Fruit fly (Drosophila melanogaster) whole organism, embryonic: ENCODE data around the gene lmd.

Experiments used
- ATbp ChIP-seq: fragments of 200-800 bp; sonication (Bioruptor generic); optimal IDR thresholded peaks from 2 replicates; lab custom pipeline; 2017; ENCODE audit warnings: missing biosample characterization, mild to moderate bottlenecking, missing genetic modification characterization, missing genetic modification reagents
- Asciz ChIP-seq: fragments of 200-800 bp; sonication (Bioruptor generic); optimal IDR thresholded peaks from 2 replicates; lab custom pipeline; 2017; ENCODE audit warnings: missing biosample characterization, mild to moderate bottlenecking, missing genetic modification characterization, missing genetic modification reagents
- Atf-2 ChIP-seq: fragments of 200-800 bp; sonication (Bioruptor generic); optimal IDR thresholded peaks from 2 replicates; lab custom pipeline; 2016; ENCODE audit warnings: missing biosample characterization, missing genetic modification characterization
- CG10274 ChIP-seq: fragments of 200-800 bp; sonication (Bioruptor generic); optimal IDR thresholded peaks from 3 replicates; lab custom pipeline; 2017; ENCODE audit warnings: missing biosample characterization, mild to moderate bottlenecking, missing genetic modification characterization
- CG10431 ChIP-seq: fragments of 200-800 bp; sonication (Bioruptor generic); optimal IDR thresholded peaks from 3 replicates; lab custom pipeline; 2018; ENCODE audit warnings: missing biosample characterization, mild to moderate bottlenecking, missing genetic modification characterization
- CG10462 ChIP-seq: fragments of 200-800 bp; sonication (Bioruptor generic); optimal IDR thresholded peaks from 2 replicates; lab custom pipeline; 2016; ENCODE audit warnings: missing biosample characterization, missing genetic modification characterization
- CG10654 ChIP-seq: fragments of 200-800 bp; sonication (Bioruptor generic); optimal IDR thresholded peaks from 2 replicates; lab custom pipeline; 2016; ENCODE audit warnings: missing biosample characterization, missing genetic modification characterization
- CG11093 ChIP-seq: fragments of 200-800 bp; sonication (Bioruptor generic); IDR thresholded peaks from 3 replicates; pipeline ENCODE4 v1.3.6; 2022; ENCODE audit warnings: missing biosample characterization, missing genetic modification characterization
- CG11696 ChIP-seq: fragments of 200-800 bp; sonication (Bioruptor generic); IDR thresholded peaks from 2 replicates; pipeline ENCODE4 v1.3.6; 2022; ENCODE audit warnings: missing biosample characterization, missing genetic modification characterization
- CG12071 ChIP-seq: fragments of 200-800 bp; sonication (Bioruptor generic); optimal IDR thresholded peaks from 3 replicates; lab custom pipeline; 2018; ENCODE audit warnings: missing biosample characterization, mild to moderate bottlenecking, missing genetic modification characterization
- CG12299 ChIP-seq: fragments of 200-800 bp; sonication (Bioruptor generic); optimal IDR thresholded peaks from 2 replicates; lab custom pipeline; 2018; ENCODE audit warnings: missing biosample characterization, mild to moderate bottlenecking, missing genetic modification characterization
- CG12659 ChIP-seq: fragments of 200-800 bp; sonication (Bioruptor generic); optimal IDR thresholded peaks from 3 replicates; lab custom pipeline; 2017; ENCODE audit warnings: mild to moderate bottlenecking, missing biosample characterization, missing genetic modification reagents, missing genetic modification characterization
- CG14014 ChIP-seq: fragments of 200-800 bp; sonication (Bioruptor generic); IDR thresholded peaks from 2 replicates; pipeline ENCODE4 v1.3.6; 2022; ENCODE audit warnings: missing biosample characterization, missing genetic modification characterization
- CG1602 ChIP-seq: fragments of 200-800 bp; sonication (Bioruptor generic); optimal IDR thresholded peaks from 3 replicates; lab custom pipeline; 2016; ENCODE audit warnings: missing biosample characterization, missing genetic modification characterization
- CG17186 ChIP-seq: fragments of 200-800 bp; sonication (Bioruptor generic); optimal IDR thresholded peaks from 3 replicates; lab custom pipeline; 2017; ENCODE audit warnings: missing biosample characterization, missing genetic modification reagents, missing genetic modification characterization
- CG1832 ChIP-seq: fragments of 200-800 bp; sonication (Bioruptor generic); optimal IDR thresholded peaks from 2 replicates; lab custom pipeline; 2017; ENCODE audit warnings: missing biosample characterization, mild to moderate bottlenecking, missing genetic modification characterization, inconsistent platforms
- CG2116 ChIP-seq: fragments of 200-800 bp; sonication (Bioruptor generic); optimal IDR thresholded peaks from 3 replicates; lab custom pipeline; 2018; ENCODE audit warnings: missing biosample characterization, mild to moderate bottlenecking, missing genetic modification characterization
- CG2199 ChIP-seq: fragments of 200-800 bp; sonication (Bioruptor generic); IDR thresholded peaks from 3 replicates; pipeline ENCODE4 v1.3.6; 2022; ENCODE audit warnings: missing biosample characterization, missing genetic modification characterization
- CG2889 ChIP-seq: fragments of 200-800 bp; sonication (Bioruptor generic); IDR thresholded peaks from 3 replicates; pipeline ENCODE4 v1.3.6; 2022; ENCODE audit warnings: missing biosample characterization, missing genetic modification characterization
- CG32767 ChIP-seq: fragments of 200-800 bp; sonication (Bioruptor generic); IDR thresholded peaks from 2 replicates; pipeline ENCODE4 v1.3.6; 2022; ENCODE audit warnings: missing biosample characterization, missing genetic modification characterization
- CG3995 ChIP-seq: fragments of 200-800 bp; sonication (Bioruptor generic); optimal IDR thresholded peaks from 3 replicates; lab custom pipeline; 2016; ENCODE audit warnings: missing biosample characterization, missing genetic modification characterization
- CG42726 ChIP-seq: fragments of 200-800 bp; sonication (Bioruptor generic); IDR thresholded peaks from 2 replicates; pipeline ENCODE4 v1.3.6; 2022; ENCODE audit warnings: missing biosample characterization, missing genetic modification characterization; ENCODE audit not compliant: partially characterized antibody
- CG43689 ChIP-seq: fragments of 200-800 bp; sonication (Bioruptor generic); IDR thresholded peaks from 2 replicates; pipeline ENCODE4 v1.3.6; 2022; ENCODE audit warnings: missing biosample characterization, missing genetic modification characterization
- CG4424 ChIP-seq: fragments of 200-800 bp; sonication (Bioruptor generic); optimal IDR thresholded peaks from 3 replicates; lab custom pipeline; 2016; ENCODE audit warnings: missing biosample characterization, missing genetic modification characterization
- CG6813 ChIP-seq: fragments of 200-800 bp; sonication (Bioruptor generic); optimal IDR thresholded peaks from 2 replicates; lab custom pipeline; 2017; ENCODE audit warnings: missing biosample characterization, missing genetic modification characterization, mild to moderate bottlenecking, moderate library complexity, missing genetic modification reagents
- CG8089 ChIP-seq: fragments of 200-800 bp; sonication (Bioruptor generic); optimal IDR thresholded peaks from 3 replicates; lab custom pipeline; 2016; ENCODE audit warnings: missing biosample characterization, missing genetic modification characterization
- CG8388 ChIP-seq: fragments of 200-800 bp; sonication (Bioruptor generic); optimal IDR thresholded peaks from 2 replicates; lab custom pipeline; 2019; ENCODE audit warnings: missing biosample characterization, mild to moderate bottlenecking, missing genetic modification characterization, moderate library complexity
- CTCF ChIP-seq: fragments of 200-800 bp; sonication (Bioruptor generic); optimal IDR thresholded peaks from 2 replicates; lab custom pipeline; 2017; ENCODE audit warnings: missing biosample characterization, mild to moderate bottlenecking, missing genetic modification characterization, moderate library complexity
- Hey ChIP-seq: fragments of 200-800 bp; sonication (Bioruptor generic); optimal IDR thresholded peaks from 3 replicates; lab custom pipeline; 2018; ENCODE audit warnings: missing biosample characterization, mild to moderate bottlenecking, missing genetic modification characterization
- HmgD ChIP-seq: fragments of 200-800 bp; sonication (Bioruptor generic); optimal IDR thresholded peaks from 3 replicates; lab custom pipeline; 2016; ENCODE audit warnings: missing biosample characterization, missing genetic modification characterization
- Hmx ChIP-seq: fragments of 200-800 bp; sonication (Bioruptor generic); optimal IDR thresholded peaks from 2 replicates; lab custom pipeline; 2016; ENCODE audit warnings: missing biosample characterization, missing genetic modification characterization
- Nf-YC ChIP-seq: fragments of 200-800 bp; optimal IDR thresholded peaks from 3 replicates; lab custom pipeline; 2019; ENCODE audit warnings: missing biosample characterization, mild to moderate bottlenecking, missing genetic modification characterization, moderate library complexity
- ab ChIP-seq: fragments of 200-800 bp; sonication (Bioruptor generic); optimal IDR thresholded peaks from 2 replicates; lab custom pipeline; 2016; ENCODE audit warnings: missing biosample characterization, missing genetic modification characterization
- ara ChIP-seq: fragments of 200-800 bp; sonication (Bioruptor generic); IDR thresholded peaks from 2 replicates; pipeline ENCODE4 v1.3.6; 2022; ENCODE audit warnings: missing biosample characterization, missing genetic modification characterization
- ase ChIP-seq: fragments of 200-800 bp; sonication (Bioruptor generic); IDR thresholded peaks from 3 replicates; pipeline ENCODE4 v1.3.6; 2022; ENCODE audit warnings: missing biosample characterization, missing genetic modification characterization
- corto ChIP-seq: fragments of 200-800 bp; sonication (Bioruptor generic); optimal IDR thresholded peaks from 2 replicates; lab custom pipeline; 2016; ENCODE audit warnings: missing biosample characterization, mild to moderate bottlenecking, missing genetic modification characterization, moderate library complexity
- croc ChIP-seq: fragments of 200-800 bp; sonication (Bioruptor generic); conservative IDR thresholded peaks from 3 replicates; pipeline ENCODE4 v1.3.6; 2022; ENCODE audit warnings: missing biosample characterization, missing genetic modification characterization
- danr ChIP-seq: fragments of 200-800 bp; sonication (Bioruptor generic); IDR thresholded peaks from 2 replicates; pipeline ENCODE4 v1.3.6; 2022; ENCODE audit warnings: missing biosample characterization, missing genetic modification characterization
- dimm ChIP-seq: fragments of 200-800 bp; sonication (Bioruptor generic); IDR thresholded peaks from 2 replicates; pipeline ENCODE4 v1.3.6; 2022; ENCODE audit warnings: missing biosample characterization, missing genetic modification characterization
- dpn ChIP-seq, 2 experiments: fragments of 200-800 bp; sonication (Bioruptor generic); optimal IDR thresholded peaks; 3 replicates each; lab custom pipeline; 2016; ENCODE audit warnings: missing biosample characterization in 2 of 2, missing genetic modification characterization in 2 of 2
- eyg ChIP-seq: fragments of 200-800 bp; sonication (Bioruptor generic); optimal IDR thresholded peaks from 3 replicates; lab custom pipeline; 2016; ENCODE audit warnings: missing biosample characterization, missing genetic modification characterization
- grau ChIP-seq: fragments of 200-800 bp; optimal IDR thresholded peaks from 3 replicates; lab custom pipeline; 2019; ENCODE audit warnings: missing biosample characterization, mild to moderate bottlenecking, missing genetic modification characterization, moderate library complexity
- gsb ChIP-seq: fragments of 200-800 bp; sonication (Bioruptor generic); IDR thresholded peaks from 2 replicates; pipeline ENCODE4 v1.3.6; 2022; ENCODE audit warnings: missing biosample characterization, missing genetic modification characterization
- h ChIP-seq: fragments of >200 bp; optimal IDR thresholded peaks from 2 replicates; lab custom pipeline; 2017
- her ChIP-seq: fragments of 200-800 bp; sonication (Bioruptor generic); optimal IDR thresholded peaks from 2 replicates; lab custom pipeline; 2016; ENCODE audit warnings: missing biosample characterization, missing genetic modification characterization
- lmd ChIP-seq: fragments of 200-800 bp; sonication (Bioruptor generic); IDR thresholded peaks from 2 replicates; pipeline ENCODE4 v1.3.6; 2022; ENCODE audit warnings: missing biosample characterization, missing genetic modification characterization
- mirr ChIP-seq: fragments of 200-800 bp; sonication (Bioruptor generic); optimal IDR thresholded peaks from 3 replicates; lab custom pipeline; 2018; ENCODE audit warnings: missing biosample characterization, mild to moderate bottlenecking, missing genetic modification characterization
- pho ChIP-seq: fragments of 200-800 bp; sonication (Bioruptor generic); optimal IDR thresholded peaks from 2 replicates; lab custom pipeline; 2016; ENCODE audit warnings: missing biosample characterization, missing genetic modification characterization
- sc ChIP-seq, 3 experiments: fragments of >200 bp in 2 of 3; fragments of 200-800 bp in 1 of 3; sonication (Bioruptor generic) in 1 of 3; optimal IDR thresholded peaks; 2 replicates in 2 of 3; 3 replicates in 1 of 3; lab custom pipeline; 2017; ENCODE audit warnings: mild to moderate bottlenecking in 1 of 3, missing biosample characterization in 1 of 3, missing genetic modification characterization in 1 of 3, missing genetic modification reagents in 1 of 3
- slbo ChIP-seq: fragments of 200-800 bp; sonication (Bioruptor generic); IDR thresholded peaks from 2 replicates; pipeline ENCODE4 v1.3.6; 2022; ENCODE audit warnings: missing biosample characterization, missing genetic modification characterization
- tap ChIP-seq: fragments of 200-800 bp; optimal IDR thresholded peaks from 3 replicates; lab custom pipeline; 2019; ENCODE audit warnings: missing biosample characterization, mild to moderate bottlenecking, missing genetic modification characterization, moderate library complexity
- tio ChIP-seq: fragments of 200-800 bp; sonication (Bioruptor generic); optimal IDR thresholded peaks from 2 replicates; lab custom pipeline; 2017; ENCODE audit warnings: missing biosample characterization, missing genetic modification characterization, inconsistent platforms

lmd gene

DNA sequence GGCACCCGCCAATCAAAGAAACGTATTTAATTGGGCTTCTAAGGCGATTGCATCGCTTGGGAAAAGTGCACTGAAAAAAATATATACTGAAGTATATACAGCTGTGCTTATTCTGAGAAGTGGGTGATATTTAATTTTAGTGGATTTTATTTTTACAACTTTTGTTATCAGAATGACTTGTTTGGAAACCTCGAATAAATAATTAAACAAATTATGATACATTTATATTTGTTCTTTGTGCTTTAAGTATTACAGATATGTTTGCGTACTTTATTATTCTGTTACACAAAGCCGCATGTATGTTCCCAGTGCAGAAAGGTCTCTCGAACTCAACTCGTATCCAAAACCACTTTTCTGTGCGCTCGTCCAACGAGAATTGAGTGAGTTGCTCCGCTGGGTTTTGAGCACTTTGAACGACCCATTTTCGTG, 22.2 kb upstream of the lmd start (continued):
- TF ChIP-seq grau (peak; percentile 83), CG12071 (GFP tag; lab: Kevin White, UChicago) (peak; percentile 43), gsb (no peak), HmgD (GFP tag; lab: Kevin White, UChicago) (no peak), CTCF (GFP tag; lab: Kevin White, UChicago) (no peak), eyg (peak; percentile 26), CG2889 (GFP tag; lab: Robert Waterston, UW) (no peak), CG12299 (peak; percentile 61), mirr (GFP tag; lab: Kevin White, UChicago) (no peak), CG17186 (GFP tag; lab: Kevin White, UChicago) (no peak), pho (no peak), CG8089 (GFP tag; lab: Kevin White, UChicago) (peak; percentile 20), CG2199 (no peak), lmd (GFP tag; lab: Robert Waterston, UW) (peak; percentile 91), Hmx (peak; percentile 22), CG32767 (GFP tag; lab: Robert Waterston, UW) (no peak; the same call in 1 of the 2 replicates), ase (GFP tag; lab: Robert Waterston, UW) (peak; percentile 56; the same call in 2 of the 3 replicates), CG42726 (GFP tag; lab: Robert Waterston, UW) (no peak), CG10274 (GFP tag; lab: Kevin White, UChicago) (peak; percentile 43), CG11093 (GFP tag; lab: Robert Waterston, UW) (peak; percentile 55; the same call in 1 of the 3 replicates), danr (GFP tag; lab: Robert Waterston, UW) (peak; percentile 36; the same call in 1 of the 2 replicates), Atf-2 (GFP tag; lab: Kevin White, UChicago) (peak; percentile 28), tap (tag; lab: Kevin White, UChicago) (peak; percentile 80), CG8388 (GFP tag; lab: Kevin White, UChicago) (peak; percentile 84), her (GFP tag; lab: Kevin White, UChicago) (no peak), ab (GFP tag; lab: Kevin White, UChicago) (no peak), Asciz (GFP tag; lab: Kevin White, UChicago) (peak; percentile 84), CG10654 (GFP tag; lab: Kevin White, UChicago) (peak; percentile 41), CG4424 (GFP tag; lab: Kevin White, UChicago) (peak; percentile 73), corto (GFP tag; lab: Kevin White, UChicago) (no peak), CG1602 (GFP tag; lab: Kevin White, UChicago) (peak; percentile 48), CG11696 (GFP tag; lab: Robert Waterston, UW) (peak; percentile 10; the same call in 1 of the 2 replicates), Nf-YC (tag; lab: Kevin White, UChicago) (peak; percentile 77), CG10462 (GFP tag; lab: Kevin White, UChicago) (peak; percentile 44), CG43689 (GFP tag; lab: Robert Waterston, UW) (0 out of 2 replicates have a peak, but pooled peaks have one; percentile 35), CG1832 (GFP tag; lab: Kevin White, UChicago) (no peak), CG12659 (peak; percentile 77), Hey (no peak), CG2116 (GFP tag; lab: Kevin White, UChicago) (peak; percentile 24), slbo (GFP tag; lab: Robert Waterston, UW) (peak; percentile 70), CG6813 (GFP tag; lab: Kevin White, UChicago) (peak; percentile 62), dimm (GFP tag; lab: Robert Waterston, UW) (no peak), croc (GFP tag; lab: Robert Waterston, UW) (peak; percentile 66; the same call in 2 of the 3 replicates), ATbp (GFP tag; lab: Kevin White, UChicago) (peak; percentile 81), CG10431 (GFP tag; lab: Kevin White, UChicago) (peak; percentile 63), sc (optimal IDR thresholded peaks at IDR 0.05; lab: Kevin White, UChicago) (no peak), sc (GFP tag; optimal IDR thresholded peaks at IDR 0.05; lab: Kevin White, UChicago) (peak; percentile 62), ara (peak; percentile 60; the same call in 1 of the 2 replicates), CG3995 (no peak), h (lab: Kevin White, UChicago) (no peak), tio (peak; percentile 58), CG14014 (peak; percentile 63), dpn (GFP tag; optimal IDR thresholded peaks at IDR 0.05; lab: Kevin White, UChicago) (peak; percentile 61 to 69)
